Worm (Caenorhabditis elegans) whole organism, L1 larva: ENCODE measurements around the gene R05G6.4.

Experiments
- C16A3.4 ChIP-seq: fragments of 150-350 bp; optimal IDR thresholded peaks from 2 replicates; lab custom pipeline; 2014; ENCODE audit warnings: missing biosample characterization, missing genetic modification characterization
- F16B12.6 ChIP-seq: fragments of 150-350 bp; optimal IDR thresholded peaks from 2 replicates; lab custom pipeline; 2014; ENCODE audit warnings: missing biosample characterization, missing genetic modification characterization
- Y116A8C.19 ChIP-seq: sonication (generic microtip); optimal IDR thresholded peaks from 2 replicates; lab custom pipeline; 2016; ENCODE audit warnings: missing compliant biosample characterization, missing genetic modification characterization, borderline replicate concordance
- aly-2 ChIP-seq: fragments of 150-350 bp; optimal IDR thresholded peaks from 2 replicates; lab custom pipeline; 2014; ENCODE audit warnings: missing biosample characterization, missing genetic modification characterization
- ama-1 ChIP-seq: fragments of 150-350 bp; optimal IDR thresholded peaks from 2 replicates; lab custom pipeline; 2014
- blmp-1 ChIP-seq: fragments of 150-350 bp; optimal IDR thresholded peaks from 2 replicates; lab custom pipeline; 2014; ENCODE audit warnings: missing biosample characterization, missing genetic modification characterization
- ceh-63 ChIP-seq: fragments of 200-800 bp; sonication (Bioruptor generic); optimal IDR thresholded peaks from 2 replicates; lab custom pipeline; 2018; ENCODE audit warnings: mild to moderate bottlenecking, missing genetic modification characterization, missing compliant biosample characterization
- ceh-88 ChIP-seq: fragments of 200-800 bp; sonication (Bioruptor generic); IDR thresholded peaks from 2 replicates; pipeline ENCODE4 v1.3.6; 2022; ENCODE audit warnings: missing genetic modification characterization, missing compliant biosample characterization
- dpl-1 ChIP-seq, 3 experiments: fragments of 150-350 bp in 2 of 3; sonication (generic microtip) in 1 of 3; optimal IDR thresholded peaks; 2 replicates each; lab custom pipeline; 2014 to 2017; ENCODE audit warnings: missing biosample characterization in 3 of 3, missing genetic modification characterization in 3 of 3, missing genetic modification reagents in 3 of 3
- efl-1 ChIP-seq, 4 experiments: fragments of 150-350 bp; optimal IDR thresholded peaks in 3 of 4; peaks in 1 of 4; 1 replicate in 1 of 4; 2 replicates in 3 of 4; lab custom pipeline; 2014; ENCODE audit warnings: missing biosample characterization in 2 of 4, missing genetic modification characterization in 2 of 4, missing genetic modification reagents in 2 of 4
- efl-3 ChIP-seq: fragments of 200-800 bp; sonication (Bioruptor generic); optimal IDR thresholded peaks from 2 replicates; lab custom pipeline; 2018; ENCODE audit warnings: mild to moderate bottlenecking, missing genetic modification characterization, missing compliant biosample characterization
- egl-13 ChIP-seq: sonication (generic microtip); optimal IDR thresholded peaks from 2 replicates; lab custom pipeline; 2016; ENCODE audit warnings: missing genotype, missing genetic modification reagents, missing genetic modification characterization, missing compliant biosample characterization
- elt-2 ChIP-seq: sonication (generic microtip); optimal IDR thresholded peaks from 2 replicates; lab custom pipeline; 2016; ENCODE audit warnings: missing genetic modification characterization, mild to moderate bottlenecking, inconsistent platforms, missing compliant biosample characterization, missing genetic modification reagents
- elt-3 ChIP-seq, 6 experiments: fragments of 150-350 bp in 1 of 6; sonication (generic microtip); optimal IDR thresholded peaks; 2 replicates each; lab custom pipeline; 2017 to 2018; ENCODE audit warnings: missing biosample characterization in 6 of 6, missing genetic modification characterization in 6 of 6, inconsistent platforms in 1 of 6
- ets-5 ChIP-seq: fragments of 200-800 bp; sonication (Bioruptor generic); IDR thresholded peaks from 2 replicates; pipeline ENCODE4 v1.3.6; 2022; ENCODE audit warnings: missing genetic modification characterization, missing compliant biosample characterization
- fos-1 ChIP-seq: fragments of 150-350 bp; optimal IDR thresholded peaks from 2 replicates; lab custom pipeline; 2014; ENCODE audit warnings: missing biosample characterization, missing genetic modification characterization
- grh-1 ChIP-seq: fragments of 200-800 bp; sonication (Bioruptor generic); IDR thresholded peaks from 2 replicates; pipeline ENCODE4 v1.3.6; 2022; ENCODE audit warnings: missing genetic modification reagents, missing genetic modification characterization, missing compliant biosample characterization
- irx-1 ChIP-seq: sonication (generic microtip); optimal IDR thresholded peaks from 2 replicates; lab custom pipeline; 2016; ENCODE audit warnings: missing genetic modification characterization, missing compliant biosample characterization
- jun-1 ChIP-seq: fragments of 150-350 bp; optimal IDR thresholded peaks from 2 replicates; lab custom pipeline; 2014; ENCODE audit warnings: missing biosample characterization, missing genetic modification reagents, missing genetic modification characterization
- lin-13 ChIP-seq: fragments of 150-350 bp; optimal IDR thresholded peaks from 2 replicates; lab custom pipeline; 2014; ENCODE audit warnings: missing biosample characterization, missing genetic modification reagents, missing genetic modification characterization
- lin-14 ChIP-seq: fragments of 200-800 bp; sonication (Bioruptor generic); optimal IDR thresholded peaks from 2 replicates; lab custom pipeline; 2018; ENCODE audit warnings: mild to moderate bottlenecking, missing genetic modification characterization, moderate library complexity, missing compliant biosample characterization
- lin-15B ChIP-seq: fragments of 150-350 bp; sonication (generic microtip); optimal IDR thresholded peaks from 3 replicates; lab custom pipeline; 2014; ENCODE audit warnings: missing biosample characterization, missing genetic modification characterization
- lsy-2 ChIP-seq, 2 experiments: fragments of 150-350 bp; optimal IDR thresholded peaks; 2 replicates each; lab custom pipeline; 2014; ENCODE audit warnings: missing biosample characterization in 2 of 2, missing genetic modification characterization in 2 of 2
- mab-9 ChIP-seq: fragments of 200-800 bp; sonication (Bioruptor generic); IDR thresholded peaks from 2 replicates; pipeline ENCODE4 v1.3.6; 2022; ENCODE audit warnings: missing genetic modification reagents, missing genetic modification characterization, missing compliant biosample characterization
- mep-1 ChIP-seq: fragments of 150-350 bp; optimal IDR thresholded peaks from 2 replicates; lab custom pipeline; 2014; ENCODE audit warnings: missing biosample characterization, missing genetic modification characterization
- nhr-11 ChIP-seq: fragments of 150-350 bp; optimal IDR thresholded peaks from 2 replicates; lab custom pipeline; 2014; ENCODE audit warnings: missing biosample characterization, missing genetic modification characterization
- nhr-12 ChIP-seq: sonication (generic microtip); optimal IDR thresholded peaks from 2 replicates; lab custom pipeline; 2017; ENCODE audit warnings: missing biosample characterization, missing genetic modification characterization
- nhr-20 ChIP-seq: sonication (generic microtip); optimal IDR thresholded peaks from 2 replicates; lab custom pipeline; 2016; ENCODE audit warnings: mild to moderate bottlenecking, missing genetic modification characterization, missing compliant biosample characterization
- nhr-237 ChIP-seq: fragments of 150-350 bp; optimal IDR thresholded peaks from 2 replicates; lab custom pipeline; 2014; ENCODE audit warnings: missing biosample characterization, missing genetic modification characterization
- nhr-28 ChIP-seq: fragments of 150-350 bp; optimal IDR thresholded peaks from 2 replicates; lab custom pipeline; 2014; ENCODE audit warnings: missing biosample characterization, missing genetic modification characterization
- nhr-47 ChIP-seq: sonication (generic microtip); optimal IDR thresholded peaks from 2 replicates; lab custom pipeline; 2016; ENCODE audit warnings: mild to moderate bottlenecking, missing genetic modification characterization, moderate library complexity, missing compliant biosample characterization
- nhr-71 ChIP-seq: sonication (generic microtip); optimal IDR thresholded peaks from 2 replicates; lab custom pipeline; 2016; ENCODE audit warnings: mild to moderate bottlenecking, missing genetic modification characterization, moderate library complexity, missing compliant biosample characterization
- nhr-76 ChIP-seq: sonication (generic microtip); optimal IDR thresholded peaks from 2 replicates; lab custom pipeline; 2017; ENCODE audit warnings: missing biosample characterization, missing genetic modification characterization
- nhr-77 ChIP-seq: fragments of 150-350 bp; optimal IDR thresholded peaks from 2 replicates; lab custom pipeline; 2014; ENCODE audit warnings: missing biosample characterization, missing genetic modification characterization
- nhr-84 ChIP-seq: sonication (generic microtip); optimal IDR thresholded peaks from 2 replicates; lab custom pipeline; 2017; ENCODE audit warnings: missing biosample characterization, missing genetic modification characterization
- nhr-85 ChIP-seq: sonication (generic microtip); peaks from one replicate; lab custom pipeline; 2016; ENCODE audit warnings: missing genetic modification characterization, inconsistent platforms, missing compliant biosample characterization
- pag-3 ChIP-seq: sonication (generic microtip); optimal IDR thresholded peaks from 2 replicates; lab custom pipeline; 2017; ENCODE audit warnings: missing genetic modification characterization, mild to moderate bottlenecking, missing compliant biosample characterization, antibody characterized with exemption, borderline replicate concordance; ENCODE audit not compliant: insufficient read depth
- pax-3 ChIP-seq: fragments of 200-800 bp; sonication (Bioruptor generic); optimal IDR thresholded peaks from 2 replicates; lab custom pipeline; 2018; ENCODE audit warnings: mild to moderate bottlenecking, missing genetic modification characterization, moderate library complexity, missing compliant biosample characterization
- pqm-1 ChIP-seq: sonication (generic microtip); optimal IDR thresholded peaks from 3 replicates; lab custom pipeline; 2017; ENCODE audit warnings: missing biosample characterization, missing genetic modification characterization
- rnt-1 ChIP-seq: sonication (generic microtip); optimal IDR thresholded peaks from 2 replicates; lab custom pipeline; 2016; ENCODE audit warnings: mild to moderate bottlenecking, missing genetic modification characterization, moderate library complexity, missing compliant biosample characterization
- sox-4 ChIP-seq: sonication (generic microtip); optimal IDR thresholded peaks from 2 replicates; lab custom pipeline; 2016; ENCODE audit warnings: missing genetic modification characterization, missing compliant biosample characterization
- sptf-1 ChIP-seq: fragments of 150-350 bp; optimal IDR thresholded peaks from 2 replicates; lab custom pipeline; 2014; ENCODE audit warnings: missing biosample characterization, missing genetic modification characterization
- swsn-7 ChIP-seq: sonication (generic microtip); optimal IDR thresholded peaks from 2 replicates; lab custom pipeline; 2016; ENCODE audit warnings: missing genetic modification characterization, missing compliant biosample characterization
- tbx-2 ChIP-seq: sonication (generic microtip); optimal IDR thresholded peaks from 2 replicates; lab custom pipeline; 2016; ENCODE audit warnings: missing genetic modification characterization, missing compliant biosample characterization
- tlp-1 ChIP-seq: fragments of 150-350 bp; optimal IDR thresholded peaks from 2 replicates; lab custom pipeline; 2014; ENCODE audit warnings: missing biosample characterization, missing genetic modification characterization
- unc-30 ChIP-seq: sonication (generic microtip); optimal IDR thresholded peaks from 2 replicates; lab custom pipeline; 2017; ENCODE audit warnings: missing biosample characterization, missing genetic modification characterization
- unc-62 ChIP-seq: fragments of 150-350 bp; optimal IDR thresholded peaks from 2 replicates; lab custom pipeline; 2014; ENCODE audit warnings: missing biosample characterization, missing genetic modification reagents, missing genetic modification characterization
- unc-86 ChIP-seq: sonication (generic microtip); optimal IDR thresholded peaks from 2 replicates; lab custom pipeline; 2016; ENCODE audit warnings: missing genetic modification characterization, missing compliant biosample characterization
- unc-98 ChIP-seq: fragments of 200-800 bp; sonication (Bioruptor generic); IDR thresholded peaks from 2 replicates; pipeline ENCODE4 v1.3.6; 2022; ENCODE audit warnings: missing genetic modification characterization, missing compliant biosample characterization
- vab-15 ChIP-seq: sonication (generic microtip); optimal IDR thresholded peaks from 2 replicates; lab custom pipeline; 2017; ENCODE audit warnings: missing genotype, mild to moderate bottlenecking, missing genetic modification characterization, missing compliant biosample characterization
- xbp-1 ChIP-seq: sonication (generic microtip); optimal IDR thresholded peaks from 2 replicates; lab custom pipeline; 2016; ENCODE audit warnings: missing genetic modification characterization, missing compliant biosample characterization

The R05G6.4 gene

ce11 chrIV:7507841-7508509 lies 5.1 kb upstream of the R05G6.4 start, which contains the start of the genes vdac-1 and R05G6.5 (continued):
- peak; percentile 54 for TF ChIP-seq mep-1
- TF ChIP-seq jun-1 (tag; lab: Kevin White, UChicago): peak; percentile 58
- TF ChIP-seq nhr-84 (tag; lab: Kevin White, UChicago): no peak
- TF ChIP-seq nhr-20 (tag; lab: Kevin White, UChicago): peak; percentile 92
- TF ChIP-seq ceh-63 (GFP tag; lab: Kevin White, UChicago): no peak
- TF ChIP-seq nhr-47 (tag; lab: Kevin White, UChicago): peak; percentile 83
- peak; percentile 73 for TF ChIP-seq nhr-237 (tag; lab: Kevin White, UChicago)
- peak; percentile 73 for TF ChIP-seq elt-2
- peak; percentile 17 for TF ChIP-seq egl-13 (tag; lab: Kevin White, UChicago)
- TF ChIP-seq nhr-85 (tag; lab: Kevin White, UChicago): peak; percentile 83
- peak; percentile 79 for TF ChIP-seq blmp-1 (tag; lab: Kevin White, UChicago)
- peak; percentile 97 for TF ChIP-seq lin-14 (GFP tag; lab: Kevin White, UChicago)
- TF ChIP-seq tbx-2: peak; percentile 86
- TF ChIP-seq Y116A8C.19: no peak
- TF ChIP-seq nhr-28 (tag; lab: Kevin White, UChicago): no peak
- TF ChIP-seq tlp-1 (tag; lab: Kevin White, UChicago): no peak
- no peak for TF ChIP-seq unc-30 (tag; lab: Kevin White, UChicago)
- TF ChIP-seq C16A3.4 (tag; lab: Kevin White, UChicago): peak; percentile 90
- peak; percentile 67 for TF ChIP-seq pqm-1 (tag; lab: Kevin White, UChicago)
- TF ChIP-seq ama-1 (lab: Kevin White, UChicago): no peak
- TF ChIP-seq dpl-1 (GFP tag; optimal IDR thresholded peaks at IDR 0.05; lab: Kevin White, UChicago): peak; percentile 89 to 92 (median 92)
- TF ChIP-seq grh-1: peak; percentile 77
- peak; percentile 82 for TF ChIP-seq lin-13 (GFP tag; lab: Kevin White, UChicago)
- peak; percentile 72 for TF ChIP-seq lin-15B (tag; lab: Kevin White, UChicago)
- no peak for TF ChIP-seq efl-3 (GFP tag; lab: Kevin White, UChicago)
- TF ChIP-seq rnt-1: peak; percentile 79
- no peak for TF ChIP-seq sptf-1 (tag; lab: Kevin White, UChicago)
- TF ChIP-seq pax-3: peak; percentile 47
- TF ChIP-seq sox-4 (tag; lab: Kevin White, UChicago): no peak
- TF ChIP-seq vab-15 (tag; lab: Kevin White, UChicago): peak; percentile 8
- peak; percentile 83 for TF ChIP-seq xbp-1 (tag; lab: Kevin White, UChicago)
- TF ChIP-seq ceh-88 (GFP tag; lab: Robert Waterston, UW): peak; percentile 49; the same call in 1 of the 2 replicates
- TF ChIP-seq irx-1: no peak
- no peak for TF ChIP-seq aly-2 (tag; lab: Kevin White, UChicago)
- TF ChIP-seq nhr-12 (tag; lab: Kevin White, UChicago): no peak
- TF ChIP-seq F16B12.6 (tag; lab: Kevin White, UChicago): no peak
- no peak for TF ChIP-seq pag-3
- peak; percentile 82 for TF ChIP-seq swsn-7 (tag; lab: Kevin White, UChicago)
- no peak for TF ChIP-seq ets-5 (GFP tag; lab: Robert Waterston, UW)
- TF ChIP-seq nhr-76 (tag; lab: Kevin White, UChicago): no peak
- TF ChIP-seq fos-1 (tag; lab: Kevin White, UChicago): peak; percentile 63
- TF ChIP-seq elt-3 (tag; optimal IDR thresholded peaks at IDR 0.05; lab: Kevin White, UChicago): peak in 4 of 6 experiments; percentile 30 to 78 (median 46)

- TF ChIP-seq mab-9: no peak
- peak; percentile 38 to 56 for TF ChIP-seq efl-1 (optimal IDR thresholded peaks at IDR 0.05; lab: Kevin White, UChicago)
- peak; percentile 48 to 91 for TF ChIP-seq efl-1 (GFP tag; optimal IDR thresholded peaks at IDR 0.05 in 1 of 2; lab: Kevin White, UChicago)
- no peak for TF ChIP-seq sptf-1 (tag; lab: Kevin White, UChicago)
- no peak for TF ChIP-seq nhr-71 (tag; lab: Kevin White, UChicago)
- TF ChIP-seq sox-4 (tag; lab: Kevin White, UChicago): no peak
- peak; percentile 18 to 51 (median 42) for TF ChIP-seq dpl-1 (GFP tag; optimal IDR thresholded peaks at IDR 0.05; lab: Kevin White, UChicago)
- no peak for TF ChIP-seq ceh-63 (GFP tag; lab: Kevin White, UChicago)
- TF ChIP-seq tbx-2: no peak
- TF ChIP-seq lsy-2 (tag; optimal IDR thresholded peaks at IDR 0.05; lab: Kevin White, UChicago): peak; percentile 51 to 87
- no peak for TF ChIP-seq nhr-11 (tag; lab: Kevin White, UChicago)
- TF ChIP-seq unc-62 (GFP tag; lab: Kevin White, UChicago): no peak
- no peak for TF ChIP-seq vab-15 (tag; lab: Kevin White, UChicago)
- no peak for TF ChIP-seq unc-98 (GFP tag; lab: Robert Waterston, UW)
- no peak for TF ChIP-seq unc-86 (tag; lab: Kevin White, UChicago)
- no peak for TF ChIP-seq fos-1 (tag; lab: Kevin White, UChicago)
- no peak for TF ChIP-seq nhr-47 (tag; lab: Kevin White, UChicago)
- no peak for TF ChIP-seq nhr-77 (tag; lab: Kevin White, UChicago)
- TF ChIP-seq swsn-7 (tag; lab: Kevin White, UChicago): no peak
- no peak for TF ChIP-seq efl-3 (GFP tag; lab: Kevin White, UChicago)
Observed at ce11 chrIV:7508850-7509249, 4.2 kb upstream of the R05G6.4 start.
